Fruit fly (Drosophila melanogaster) whole organism, embryonic: ENCODE data around the gene Cep135.
A peak's percentile ranks its signal among the peaks of the same experiment; 100 is the strongest.

ENCODE experiments used
- Adf1 ChIP-seq: fragments of 200-800 bp; sonication (Bioruptor generic); IDR thresholded peaks from 2 replicates; pipeline ENCODE4 v1.3.6; 2022; ENCODE audit warnings: missing biosample characterization, missing genetic modification characterization
- B-H2 ChIP-seq: fragments of 200-800 bp; sonication (Bioruptor generic); optimal IDR thresholded peaks from 2 replicates; lab custom pipeline; 2018; ENCODE audit warnings: missing biosample characterization, mild to moderate bottlenecking, missing genetic modification characterization
- Bteb2 ChIP-seq: fragments of 200-800 bp; sonication (Bioruptor generic); optimal IDR thresholded peaks from 2 replicates; lab custom pipeline; 2016; ENCODE audit warnings: missing biosample characterization, missing genetic modification characterization
- CG10147 ChIP-seq: fragments of 200-800 bp; sonication (Bioruptor generic); optimal IDR thresholded peaks from 2 replicates; lab custom pipeline; 2019; ENCODE audit warnings: missing biosample characterization, mild to moderate bottlenecking, missing genetic modification characterization, moderate library complexity
- CG10209 ChIP-seq: fragments of 200-800 bp; sonication (Bioruptor generic); optimal IDR thresholded peaks from 3 replicates; lab custom pipeline; 2017; ENCODE audit warnings: missing biosample characterization, mild to moderate bottlenecking, missing genetic modification characterization, missing genetic modification reagents
- CG11723 ChIP-seq: fragments of 200-800 bp; sonication (Bioruptor generic); optimal IDR thresholded peaks from 2 replicates; lab custom pipeline; 2017; ENCODE audit warnings: missing biosample characterization, mild to moderate bottlenecking, missing genetic modification characterization
- CG12299 ChIP-seq: fragments of 200-800 bp; sonication (Bioruptor generic); optimal IDR thresholded peaks from 2 replicates; lab custom pipeline; 2018; ENCODE audit warnings: missing biosample characterization, mild to moderate bottlenecking, missing genetic modification characterization
- CG1233 ChIP-seq: fragments of 200-800 bp; sonication (Bioruptor generic); optimal IDR thresholded peaks from 4 replicates; lab custom pipeline; 2018; ENCODE audit warnings: missing biosample characterization, mild to moderate bottlenecking, missing genetic modification characterization
- CG12769 ChIP-seq: fragments of 200-800 bp; sonication (Bioruptor generic); optimal IDR thresholded peaks from 2 replicates; lab custom pipeline; 2019; ENCODE audit warnings: missing biosample characterization, mild to moderate bottlenecking, missing genetic modification characterization, moderate library complexity
- CG13123 ChIP-seq: fragments of 200-800 bp; sonication (Bioruptor generic); optimal IDR thresholded peaks from 2 replicates; lab custom pipeline; 2016; ENCODE audit warnings: missing biosample characterization, missing genetic modification characterization
- CG14014 ChIP-seq: fragments of 200-800 bp; sonication (Bioruptor generic); IDR thresholded peaks from 2 replicates; pipeline ENCODE4 v1.3.6; 2022; ENCODE audit warnings: missing biosample characterization, missing genetic modification characterization
- CG15601 ChIP-seq: fragments of 200-800 bp; sonication (Bioruptor generic); optimal IDR thresholded peaks from 3 replicates; lab custom pipeline; 2019; ENCODE audit warnings: missing biosample characterization, mild to moderate bottlenecking, missing genetic modification characterization, moderate library complexity
- CG1603 ChIP-seq: fragments of 200-800 bp; sonication (Bioruptor generic); optimal IDR thresholded peaks from 2 replicates; lab custom pipeline; 2019; ENCODE audit warnings: missing biosample characterization, mild to moderate bottlenecking, missing genetic modification characterization, moderate library complexity
- CG2202 ChIP-seq: fragments of 200-800 bp; sonication (Bioruptor generic); optimal IDR thresholded peaks from 2 replicates; lab custom pipeline; 2018; ENCODE audit warnings: missing biosample characterization, mild to moderate bottlenecking, missing genetic modification characterization
- CG3281 ChIP-seq: fragments of 200-800 bp; sonication (Bioruptor generic); optimal IDR thresholded peaks from 3 replicates; lab custom pipeline; 2017; ENCODE audit warnings: missing biosample characterization, mild to moderate bottlenecking, missing genetic modification characterization
- CG34376 ChIP-seq: fragments of 200-800 bp; sonication (Bioruptor generic); optimal IDR thresholded peaks from 2 replicates; lab custom pipeline; 2018; ENCODE audit warnings: missing biosample characterization, mild to moderate bottlenecking, missing genetic modification characterization
- CG5245 ChIP-seq: fragments of 200-800 bp; sonication (Bioruptor generic); optimal IDR thresholded peaks from 3 replicates; lab custom pipeline; 2016; ENCODE audit warnings: missing biosample characterization, missing genetic modification characterization
- CG5953 ChIP-seq: fragments of 200-800 bp; sonication (Bioruptor generic); IDR thresholded peaks from 2 replicates; pipeline ENCODE4 v1.3.6; 2022; ENCODE audit warnings: missing biosample characterization, missing genetic modification characterization
- CG7271 ChIP-seq: fragments of 200-800 bp; sonication (Bioruptor generic); optimal IDR thresholded peaks from 2 replicates; lab custom pipeline; 2018; ENCODE audit warnings: missing biosample characterization, mild to moderate bottlenecking, missing genetic modification characterization, moderate library complexity
- CG7556 ChIP-seq: fragments of 200-800 bp; sonication (Bioruptor generic); optimal IDR thresholded peaks from 2 replicates; lab custom pipeline; 2017; ENCODE audit warnings: missing biosample characterization, mild to moderate bottlenecking, missing genetic modification characterization
- CG9727 ChIP-seq: fragments of 200-800 bp; sonication (Bioruptor generic); optimal IDR thresholded peaks from 3 replicates; lab custom pipeline; 2017; ENCODE audit warnings: missing biosample characterization, mild to moderate bottlenecking, missing genetic modification characterization
- CG9797 ChIP-seq: fragments of 200-800 bp; sonication (Bioruptor generic); optimal IDR thresholded peaks from 3 replicates; lab custom pipeline; 2018; ENCODE audit warnings: missing biosample characterization, mild to moderate bottlenecking, missing genetic modification characterization
- Dp ChIP-seq: fragments of 200-800 bp; sonication (Bioruptor generic); optimal IDR thresholded peaks from 2 replicates; lab custom pipeline; 2018; ENCODE audit warnings: missing biosample characterization, mild to moderate bottlenecking, missing genetic modification characterization, moderate library complexity
- Gug ChIP-seq: fragments of 200-800 bp; sonication (Bioruptor generic); IDR thresholded peaks from 4 replicates; pipeline ENCODE4 v1.3.6; 2022; ENCODE audit warnings: missing biosample characterization, missing genetic modification characterization
- Hey ChIP-seq: fragments of 200-800 bp; sonication (Bioruptor generic); optimal IDR thresholded peaks from 3 replicates; lab custom pipeline; 2018; ENCODE audit warnings: missing biosample characterization, mild to moderate bottlenecking, missing genetic modification characterization
- Max ChIP-seq: fragments of 200-800 bp; sonication (Bioruptor generic); optimal IDR thresholded peaks from 2 replicates; lab custom pipeline; 2016; ENCODE audit warnings: missing biosample characterization, mild to moderate bottlenecking, missing genetic modification characterization
- Myb ChIP-seq: fragments of 200-800 bp; sonication (Bioruptor generic); optimal IDR thresholded peaks from 2 replicates; lab custom pipeline; 2016; ENCODE audit warnings: missing biosample characterization, missing genetic modification characterization
- Sry-δ ChIP-seq: fragments of 200-800 bp; sonication (Bioruptor generic); optimal IDR thresholded peaks from 2 replicates; lab custom pipeline; 2016; ENCODE audit warnings: missing biosample characterization, missing genetic modification characterization
- aop ChIP-seq: fragments of 200-800 bp; sonication (Bioruptor generic); IDR thresholded peaks from 2 replicates; pipeline ENCODE4 v1.3.6; 2022; ENCODE audit warnings: missing biosample characterization, missing genetic modification characterization
- cg ChIP-seq: fragments of 200-800 bp; sonication (Bioruptor generic); optimal IDR thresholded peaks from 3 replicates; lab custom pipeline; 2019; ENCODE audit warnings: missing biosample characterization, mild to moderate bottlenecking, missing genetic modification characterization, moderate library complexity
- crol ChIP-seq: fragments of 200-800 bp; sonication (Bioruptor generic); IDR thresholded peaks from 2 replicates; pipeline ENCODE4 v1.3.6; 2022; ENCODE audit warnings: missing biosample characterization, missing genetic modification characterization
- dysf ChIP-seq: fragments of 200-800 bp; sonication (Bioruptor generic); IDR thresholded peaks from 3 replicates; pipeline ENCODE4 v1.3.6; 2022; ENCODE audit warnings: missing biosample characterization, missing genetic modification characterization
- ewg ChIP-seq: fragments of 200-800 bp; sonication (Bioruptor generic); optimal IDR thresholded peaks from 3 replicates; lab custom pipeline; 2017; ENCODE audit warnings: mild to moderate bottlenecking, missing biosample characterization, missing genetic modification reagents, missing genetic modification characterization
- her ChIP-seq: fragments of 200-800 bp; sonication (Bioruptor generic); optimal IDR thresholded peaks from 2 replicates; lab custom pipeline; 2016; ENCODE audit warnings: missing biosample characterization, missing genetic modification characterization
- jing ChIP-seq: fragments of 200-800 bp; sonication (Bioruptor generic); optimal IDR thresholded peaks from 2 replicates; lab custom pipeline; 2018; ENCODE audit warnings: missing biosample characterization, mild to moderate bottlenecking, missing genetic modification characterization
- lbe ChIP-seq: fragments of 200-800 bp; sonication (Bioruptor generic); optimal IDR thresholded peaks from 2 replicates; lab custom pipeline; 2016; ENCODE audit warnings: missing biosample characterization, mild to moderate bottlenecking, missing genetic modification characterization
- lilli ChIP-seq: fragments of 200-800 bp; sonication (Bioruptor generic); optimal IDR thresholded peaks from 3 replicates; lab custom pipeline; 2016; ENCODE audit warnings: missing biosample characterization, missing genetic modification characterization
- onecut ChIP-seq: fragments of 200-800 bp; sonication (Bioruptor generic); IDR thresholded peaks from 2 replicates; pipeline ENCODE4 v1.3.6; 2022; ENCODE audit warnings: missing biosample characterization, missing genetic modification characterization
- org-1 ChIP-seq: fragments of 200-800 bp; sonication (Bioruptor generic); optimal IDR thresholded peaks from 2 replicates; lab custom pipeline; 2017; ENCODE audit warnings: missing biosample characterization, missing genetic modification characterization
- otp ChIP-seq: fragments of 200-800 bp; sonication (Bioruptor generic); IDR thresholded peaks from 3 replicates; pipeline ENCODE4, ENCODE4 v1.3.6; 2022; ENCODE audit warnings: missing biosample characterization, missing genetic modification characterization
- phol ChIP-seq: fragments of 200-800 bp; sonication (Bioruptor generic); optimal IDR thresholded peaks from 3 replicates; lab custom pipeline; 2018; ENCODE audit warnings: missing biosample characterization, mild to moderate bottlenecking, missing genetic modification characterization, moderate library complexity
- sc ChIP-seq, 3 experiments: fragments of >200 bp in 2 of 3; fragments of 200-800 bp in 1 of 3; sonication (Bioruptor generic) in 1 of 3; optimal IDR thresholded peaks; 2 replicates in 2 of 3; 3 replicates in 1 of 3; lab custom pipeline; 2017; ENCODE audit warnings: mild to moderate bottlenecking in 1 of 3, missing biosample characterization in 1 of 3, missing genetic modification characterization in 1 of 3, missing genetic modification reagents in 1 of 3
- slp2 ChIP-seq: fragments of 200-800 bp; sonication (Bioruptor generic); optimal IDR thresholded peaks from 2 replicates; lab custom pipeline; 2016; ENCODE audit warnings: missing biosample characterization, missing genetic modification characterization
- so ChIP-seq: fragments of 200-800 bp; sonication (Bioruptor generic); IDR thresholded peaks from 3 replicates; pipeline ENCODE4 v1.3.6; 2022; ENCODE audit warnings: missing biosample characterization, missing genetic modification characterization
- stwl ChIP-seq: fragments of 200-800 bp; sonication (Bioruptor generic); optimal IDR thresholded peaks from 3 replicates; lab custom pipeline; 2018; ENCODE audit warnings: missing biosample characterization, mild to moderate bottlenecking, missing genetic modification characterization, moderate library complexity
- sug ChIP-seq: fragments of 200-800 bp; optimal IDR thresholded peaks from 2 replicates; lab custom pipeline; 2019; ENCODE audit warnings: missing biosample characterization, mild to moderate bottlenecking, missing genetic modification characterization, moderate library complexity
- tgo ChIP-seq: fragments of 200-800 bp; sonication (Bioruptor generic); IDR thresholded peaks from 3 replicates; pipeline ENCODE4 v1.3.6; 2022; ENCODE audit warnings: missing biosample characterization, missing genetic modification characterization
- tio ChIP-seq: fragments of 200-800 bp; sonication (Bioruptor generic); optimal IDR thresholded peaks from 2 replicates; lab custom pipeline; 2017; ENCODE audit warnings: missing biosample characterization, missing genetic modification characterization, inconsistent platforms
- tx ChIP-seq: fragments of 200-800 bp; sonication (Bioruptor generic); optimal IDR thresholded peaks from 2 replicates; lab custom pipeline; 2016; ENCODE audit warnings: missing biosample characterization, missing genetic modification characterization
- unpg ChIP-seq: fragments of 200-800 bp; sonication (Bioruptor generic); optimal IDR thresholded peaks from 3 replicates; lab custom pipeline; 2018; ENCODE audit warnings: missing biosample characterization, mild to moderate bottlenecking, missing genetic modification characterization, moderate library complexity
- wek ChIP-seq: fragments of 200-800 bp; sonication (Bioruptor generic); optimal IDR thresholded peaks from 3 replicates; lab custom pipeline; 2018; ENCODE audit warnings: missing biosample characterization, mild to moderate bottlenecking, missing genetic modification characterization, moderate library complexity
- zf30C ChIP-seq: fragments of 200-800 bp; sonication (Bioruptor generic); optimal IDR thresholded peaks from 3 replicates; lab custom pipeline; 2018; ENCODE audit warnings: missing biosample characterization, mild to moderate bottlenecking, missing genetic modification characterization

Gene Cep135

DNA sequence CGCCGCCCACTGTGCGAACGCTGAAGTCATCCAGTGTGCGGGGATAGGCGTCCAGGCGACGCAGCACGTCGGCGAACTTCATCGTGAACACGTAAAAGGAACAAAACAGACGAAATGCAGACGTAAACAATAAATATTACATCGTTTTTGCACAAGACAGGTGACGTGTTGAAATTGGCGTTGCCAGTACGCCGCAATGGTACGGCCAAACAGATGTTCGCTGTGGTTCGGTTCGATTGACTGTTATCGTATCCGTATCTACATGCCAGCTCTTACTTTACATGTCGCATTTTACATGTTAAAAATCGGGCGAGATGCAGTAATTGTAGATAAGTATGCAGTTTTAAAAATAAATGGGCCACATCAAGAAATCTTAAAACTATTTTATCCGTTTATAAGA is 46.9 kb downstream of the Cep135 start, which contains the start of gene CG7011 (continued):
- TF ChIP-seq tio (GFP tag; lab: Kevin White, UChicago) (no peak), lbe (GFP tag; lab: Kevin White, UChicago) (no peak), CG9797 (GFP tag; lab: Kevin White, UChicago) (peak; percentile 0), CG10147 (no peak), CG13123 (GFP tag; lab: Kevin White, UChicago) (no peak), Hey (no peak), crol (GFP tag; lab: Robert Waterston, UW) (no peak), sc (optimal IDR thresholded peaks at IDR 0.05; lab: Kevin White, UChicago) (no peak), sc (GFP tag; optimal IDR thresholded peaks at IDR 0.05; lab: Kevin White, UChicago) (no peak), tx (GFP tag; lab: Kevin White, UChicago) (no peak), dysf (GFP tag; lab: Robert Waterston, UW) (no peak), jing (GFP tag; lab: Kevin White, UChicago) (no peak), ewg (GFP tag; lab: Kevin White, UChicago) (no peak), org-1 (GFP tag; lab: Kevin White, UChicago) (no peak), Myb (GFP tag; lab: Kevin White, UChicago) (peak; percentile 10), lilli (GFP tag; lab: Kevin White, UChicago) (no peak), CG2202 (no peak), wek (GFP tag; lab: Kevin White, UChicago) (no peak), Sry-δ (GFP tag; lab: Kevin White, UChicago) (peak; percentile 43), CG7271 (no peak), Gug (GFP tag; lab: Robert Waterston, UW) (no peak), otp (no peak), CG11723 (GFP tag; lab: Kevin White, UChicago) (no peak), so (GFP tag; lab: Robert Waterston, UW) (no peak), slp2 (GFP tag; lab: Kevin White, UChicago) (no peak), zf30C (no peak), CG5245 (no peak), CG9727 (no peak), her (GFP tag; lab: Kevin White, UChicago) (no peak), Max (GFP tag; lab: Kevin White, UChicago) (no peak), CG1233 (no peak), CG14014 (GFP tag; lab: Robert Waterston, UW) (no peak), Adf1 (GFP tag; lab: Robert Waterston, UW) (no peak), phol (no peak), onecut (GFP tag; lab: Robert Waterston, UW) (no peak), unpg (GFP tag; lab: Kevin White, UChicago) (no peak), tgo (GFP tag; lab: Robert Waterston, UW) (no peak), CG15601 (tag; lab: Kevin White, UChicago) (no peak), CG12299 (tag; lab: Kevin White, UChicago) (no peak), aop (GFP tag; lab: Robert Waterston, UW) (no peak), CG10209 (no peak), Dp (GFP tag; lab: Kevin White, UChicago) (peak; percentile 37), stwl (tag; lab: Kevin White, UChicago) (peak; percentile 78), CG5953 (GFP tag; lab: Robert Waterston, UW) (no peak), CG34376 (GFP tag; lab: Kevin White, UChicago) (no peak), cg (GFP tag; lab: Kevin White, UChicago) (no peak), CG1603 (tag; lab: Kevin White, UChicago) (peak; percentile 30), CG7556 (GFP tag; lab: Kevin White, UChicago) (no peak), sug (tag; lab: Kevin White, UChicago) (no peak), Bteb2 (no peak), B-H2 (GFP tag; lab: Kevin White, UChicago) (no peak), CG3281 (GFP tag; lab: Kevin White, UChicago) (no peak), CG12769 (no peak)
